Worm (Caenorhabditis elegans) whole organism, L4 larva: ENCODE data around the gene srh-212.

ENCODE experiments used
- T20F7.1 ChIP-seq: fragments of 200-800 bp; sonication (Bioruptor generic); optimal IDR thresholded peaks from 2 replicates; lab custom pipeline; 2018; ENCODE audit warnings: mild to moderate bottlenecking, missing genetic modification characterization, missing compliant biosample characterization
- ctbp-1 ChIP-seq: fragments of 200-800 bp; sonication (Bioruptor generic); IDR thresholded peaks from 2 replicates; pipeline ENCODE4 v1.3.6; 2022; ENCODE audit warnings: missing genetic modification reagents, missing genetic modification characterization, missing compliant biosample characterization
- egl-43 ChIP-seq: fragments of 200-800 bp; sonication (Bioruptor generic); IDR thresholded peaks from 2 replicates; pipeline ENCODE4 v1.3.6; 2022; ENCODE audit warnings: missing genetic modification reagents, missing genetic modification characterization, missing compliant biosample characterization
- lim-7 ChIP-seq: fragments of 200-800 bp; sonication (Bioruptor generic); IDR thresholded peaks from 2 replicates; pipeline ENCODE4 v1.3.6; 2022; ENCODE audit warnings: missing genetic modification characterization, missing compliant biosample characterization
- lin-39 ChIP-seq: fragments of 150-350 bp; optimal IDR thresholded peaks from 2 replicates; lab custom pipeline; 2014; ENCODE audit warnings: missing biosample characterization, missing genetic modification reagents, missing genetic modification characterization
- lsy-2 ChIP-seq, 2 experiments: fragments of 150-350 bp in 1 of 2; sonication (generic microtip) in 1 of 2; optimal IDR thresholded peaks; 2 replicates each; lab custom pipeline; 2014 to 2017; ENCODE audit warnings: missing biosample characterization in 2 of 2, missing genetic modification characterization in 2 of 2
- pha-4 ChIP-seq, 2 experiments: fragments of 150-350 bp in 1 of 2; fragments of 200-800 bp in 1 of 2; sonication (Bioruptor generic) in 1 of 2; IDR thresholded peaks in 1 of 2; optimal IDR thresholded peaks in 1 of 2; 2 replicates each; pipeline versions ENCODE4 v1.3.6 to Lab custom; 2014 to 2022; ENCODE audit warnings: missing genetic modification characterization in 2 of 2, missing genetic modification reagents in 2 of 2, missing biosample characterization in 1 of 2, missing compliant biosample characterization in 1 of 2
- pqm-1 ChIP-seq: sonication (generic microtip); optimal IDR thresholded peaks from 2 replicates; lab custom pipeline; 2017; ENCODE audit warnings: missing biosample characterization, missing genetic modification characterization
- unc-62 ChIP-seq, 3 experiments: fragments of 150-350 bp in 1 of 3; sonication (generic microtip); optimal IDR thresholded peaks in 2 of 3; peaks in 1 of 3; 1 replicate in 1 of 3; 2 replicates in 2 of 3; lab custom pipeline; 2014 to 2017; ENCODE audit warnings: missing biosample characterization in 3 of 3, missing genetic modification characterization in 3 of 3, missing genetic modification reagents in 3 of 3, missing genotype in 1 of 3
- zag-1 ChIP-seq: fragments of 150-350 bp; optimal IDR thresholded peaks from 2 replicates; lab custom pipeline; 2014; ENCODE audit warnings: missing biosample characterization, missing genetic modification characterization
- zfp-3 ChIP-seq: fragments of 200-800 bp; sonication (Bioruptor generic); conservative IDR thresholded peaks from 2 replicates; pipeline ENCODE4 v1.3.6; 2022; ENCODE audit warnings: missing genetic modification reagents, missing genetic modification characterization, missing compliant biosample characterization

DNA sequence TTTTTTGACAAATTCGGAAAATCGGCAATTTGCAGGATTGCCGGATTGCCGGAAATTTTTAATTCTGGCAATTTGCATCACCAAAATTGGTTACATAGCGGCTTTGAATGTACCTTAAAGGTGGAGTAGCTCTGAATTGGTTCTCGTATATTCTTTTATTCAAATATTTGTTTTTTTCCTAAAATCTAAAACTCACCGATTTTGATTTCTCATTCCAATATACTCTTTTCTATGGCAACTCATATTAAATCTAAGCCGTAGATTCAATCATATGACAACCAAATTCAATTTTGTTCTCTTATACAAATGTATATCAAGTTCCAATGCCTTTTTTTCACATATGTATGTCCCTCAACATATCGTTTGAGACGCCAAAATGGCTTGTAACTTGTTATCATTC lies 47.4 kb downstream of the srh-212 start, which contains the start of gene sri-21:
- TF ChIP-seq lin-39 (tag; lab: Kevin White, UChicago), result no peak
- TF ChIP-seq pha-4 (GFP tag; IDR thresholded peaks at IDR 0.05; lab: Robert Waterston, UW), result no peak
- no peak for TF ChIP-seq pha-4 (tag; optimal IDR thresholded peaks at IDR 0.05; lab: Kevin White, UChicago)
- no peak for TF ChIP-seq pqm-1 (tag; lab: Kevin White, UChicago)
- no peak for TF ChIP-seq egl-43 (GFP tag; lab: Robert Waterston, UW)
- TF ChIP-seq unc-62 (GFP tag; optimal IDR thresholded peaks at IDR 0.05 in 1 of 2; lab: Kevin White, UChicago), result no peak
- TF ChIP-seq unc-62 (tag; optimal IDR thresholded peaks at IDR 0.05; lab: Kevin White, UChicago), result no peak
- TF ChIP-seq lim-7 (GFP tag; lab: Robert Waterston, UW), result no peak
- no peak for TF ChIP-seq ctbp-1 (GFP tag; lab: Robert Waterston, UW)
- no peak for TF ChIP-seq zag-1 (tag; lab: Kevin White, UChicago)
- TF ChIP-seq zfp-3, result no peak
- no peak for TF ChIP-seq lsy-2 (tag; optimal IDR thresholded peaks at IDR 0.05; lab: Kevin White, UChicago)
- no peak for TF ChIP-seq T20F7.1
